Worm (Caenorhabditis elegans) whole organism, L1 larva: ENCODE data around the gene F49C12.7.

Source experiments
- C04F5.9 ChIP-seq: sonication (generic microtip); optimal IDR thresholded peaks from 2 replicates; lab custom pipeline; 2016; ENCODE audit warnings: missing genetic modification characterization, missing compliant biosample characterization
- C16A3.4 ChIP-seq: fragments of 150-350 bp; optimal IDR thresholded peaks from 2 replicates; lab custom pipeline; 2014; ENCODE audit warnings: missing biosample characterization, missing genetic modification characterization
- blmp-1 ChIP-seq: fragments of 150-350 bp; optimal IDR thresholded peaks from 2 replicates; lab custom pipeline; 2014; ENCODE audit warnings: missing biosample characterization, missing genetic modification characterization
- ceh-63 ChIP-seq: fragments of 200-800 bp; sonication (Bioruptor generic); optimal IDR thresholded peaks from 2 replicates; lab custom pipeline; 2018; ENCODE audit warnings: mild to moderate bottlenecking, missing genetic modification characterization, missing compliant biosample characterization
- ceh-82 ChIP-seq, 3 experiments: fragments of 150-350 bp in 1 of 3; sonication (generic microtip) in 2 of 3; optimal IDR thresholded peaks; 2 replicates each; lab custom pipeline; 2014 to 2017; ENCODE audit warnings: missing biosample characterization in 3 of 3, missing genetic modification characterization in 3 of 3
- dpl-1 ChIP-seq, 3 experiments: fragments of 150-350 bp in 2 of 3; sonication (generic microtip) in 1 of 3; optimal IDR thresholded peaks; 2 replicates each; lab custom pipeline; 2014 to 2017; ENCODE audit warnings: missing biosample characterization in 3 of 3, missing genetic modification characterization in 3 of 3, missing genetic modification reagents in 3 of 3
- dsc-1 ChIP-seq: sonication (generic microtip); optimal IDR thresholded peaks from 2 replicates; lab custom pipeline; 2016; ENCODE audit warnings: mild to moderate bottlenecking, missing genetic modification characterization, missing compliant biosample characterization
- efl-3 ChIP-seq: fragments of 200-800 bp; sonication (Bioruptor generic); optimal IDR thresholded peaks from 2 replicates; lab custom pipeline; 2018; ENCODE audit warnings: mild to moderate bottlenecking, missing genetic modification characterization, missing compliant biosample characterization
- egl-27 ChIP-seq, 2 experiments: fragments of 150-350 bp in 1 of 2; sonication (generic microtip); optimal IDR thresholded peaks; 3 replicates each; lab custom pipeline; 2017 to 2018; ENCODE audit warnings: missing biosample characterization in 2 of 2, missing genetic modification characterization in 2 of 2, missing genetic modification reagents in 2 of 2
- elt-2 ChIP-seq: sonication (generic microtip); optimal IDR thresholded peaks from 2 replicates; lab custom pipeline; 2016; ENCODE audit warnings: missing genetic modification characterization, mild to moderate bottlenecking, inconsistent platforms, missing compliant biosample characterization, missing genetic modification reagents
- elt-3 ChIP-seq, 6 experiments: fragments of 150-350 bp in 1 of 6; sonication (generic microtip); optimal IDR thresholded peaks; 2 replicates each; lab custom pipeline; 2017 to 2018; ENCODE audit warnings: missing biosample characterization in 6 of 6, missing genetic modification characterization in 6 of 6, inconsistent platforms in 1 of 6
- ets-5 ChIP-seq: fragments of 200-800 bp; sonication (Bioruptor generic); IDR thresholded peaks from 2 replicates; pipeline ENCODE4 v1.3.6; 2022; ENCODE audit warnings: missing genetic modification characterization, missing compliant biosample characterization
- grh-1 ChIP-seq: fragments of 200-800 bp; sonication (Bioruptor generic); IDR thresholded peaks from 2 replicates; pipeline ENCODE4 v1.3.6; 2022; ENCODE audit warnings: missing genetic modification reagents, missing genetic modification characterization, missing compliant biosample characterization
- hpl-2 ChIP-seq: fragments of 150-350 bp; optimal IDR thresholded peaks from 2 replicates; lab custom pipeline; 2014; ENCODE audit warnings: missing biosample characterization, missing genetic modification reagents, missing genetic modification characterization
- lin-13 ChIP-seq: fragments of 150-350 bp; optimal IDR thresholded peaks from 2 replicates; lab custom pipeline; 2014; ENCODE audit warnings: missing biosample characterization, missing genetic modification reagents, missing genetic modification characterization
- lin-15B ChIP-seq: fragments of 150-350 bp; sonication (generic microtip); optimal IDR thresholded peaks from 3 replicates; lab custom pipeline; 2014; ENCODE audit warnings: missing biosample characterization, missing genetic modification characterization
- lin-35 ChIP-seq, 2 experiments: fragments of 150-350 bp; optimal IDR thresholded peaks; 2 replicates each; lab custom pipeline; 2014; ENCODE audit warnings: missing biosample characterization in 2 of 2, missing genetic modification characterization in 2 of 2, missing genetic modification reagents in 2 of 2
- lir-3 ChIP-seq: sonication (generic microtip); optimal IDR thresholded peaks from 2 replicates; lab custom pipeline; 2016; ENCODE audit warnings: mild to moderate bottlenecking, missing genetic modification characterization, moderate library complexity, missing compliant biosample characterization; ENCODE audit not compliant: poor library complexity
- lsy-2 ChIP-seq, 2 experiments: fragments of 150-350 bp; optimal IDR thresholded peaks; 2 replicates each; lab custom pipeline; 2014; ENCODE audit warnings: missing biosample characterization in 2 of 2, missing genetic modification characterization in 2 of 2
- mab-9 ChIP-seq: fragments of 200-800 bp; sonication (Bioruptor generic); IDR thresholded peaks from 2 replicates; pipeline ENCODE4 v1.3.6; 2022; ENCODE audit warnings: missing genetic modification reagents, missing genetic modification characterization, missing compliant biosample characterization
- mep-1 ChIP-seq: fragments of 150-350 bp; optimal IDR thresholded peaks from 2 replicates; lab custom pipeline; 2014; ENCODE audit warnings: missing biosample characterization, missing genetic modification characterization
- nhr-11 ChIP-seq: fragments of 150-350 bp; optimal IDR thresholded peaks from 2 replicates; lab custom pipeline; 2014; ENCODE audit warnings: missing biosample characterization, missing genetic modification characterization
- nhr-12 ChIP-seq: sonication (generic microtip); optimal IDR thresholded peaks from 2 replicates; lab custom pipeline; 2017; ENCODE audit warnings: missing biosample characterization, missing genetic modification characterization
- nhr-19 ChIP-seq: fragments of 200-800 bp; sonication (Bioruptor generic); conservative IDR thresholded peaks from 2 replicates; pipeline ENCODE4 v1.3.6; 2022; ENCODE audit warnings: missing genetic modification characterization, missing compliant biosample characterization
- nhr-237 ChIP-seq: fragments of 150-350 bp; optimal IDR thresholded peaks from 2 replicates; lab custom pipeline; 2014; ENCODE audit warnings: missing biosample characterization, missing genetic modification characterization
- nhr-47 ChIP-seq: sonication (generic microtip); optimal IDR thresholded peaks from 2 replicates; lab custom pipeline; 2016; ENCODE audit warnings: mild to moderate bottlenecking, missing genetic modification characterization, moderate library complexity, missing compliant biosample characterization
- nhr-71 ChIP-seq: sonication (generic microtip); optimal IDR thresholded peaks from 2 replicates; lab custom pipeline; 2016; ENCODE audit warnings: mild to moderate bottlenecking, missing genetic modification characterization, moderate library complexity, missing compliant biosample characterization
- nhr-76 ChIP-seq: sonication (generic microtip); optimal IDR thresholded peaks from 2 replicates; lab custom pipeline; 2017; ENCODE audit warnings: missing biosample characterization, missing genetic modification characterization
- nhr-77 ChIP-seq: fragments of 150-350 bp; optimal IDR thresholded peaks from 2 replicates; lab custom pipeline; 2014; ENCODE audit warnings: missing biosample characterization, missing genetic modification characterization
- pag-3 ChIP-seq: sonication (generic microtip); optimal IDR thresholded peaks from 2 replicates; lab custom pipeline; 2017; ENCODE audit warnings: missing genetic modification characterization, mild to moderate bottlenecking, missing compliant biosample characterization, antibody characterized with exemption, borderline replicate concordance; ENCODE audit not compliant: insufficient read depth
- pax-3 ChIP-seq: fragments of 200-800 bp; sonication (Bioruptor generic); optimal IDR thresholded peaks from 2 replicates; lab custom pipeline; 2018; ENCODE audit warnings: mild to moderate bottlenecking, missing genetic modification characterization, moderate library complexity, missing compliant biosample characterization
- pqm-1 ChIP-seq: sonication (generic microtip); optimal IDR thresholded peaks from 3 replicates; lab custom pipeline; 2017; ENCODE audit warnings: missing biosample characterization, missing genetic modification characterization
- rnt-1 ChIP-seq: sonication (generic microtip); optimal IDR thresholded peaks from 2 replicates; lab custom pipeline; 2016; ENCODE audit warnings: mild to moderate bottlenecking, missing genetic modification characterization, moderate library complexity, missing compliant biosample characterization
- snpc-4 ChIP-seq: fragments of 150-350 bp; optimal IDR thresholded peaks from 2 replicates; lab custom pipeline; 2014; ENCODE audit warnings: missing biosample characterization, missing genetic modification characterization
- snu-23 ChIP-seq: sonication (generic microtip); optimal IDR thresholded peaks from 2 replicates; lab custom pipeline; 2016; ENCODE audit warnings: missing genetic modification characterization, missing compliant biosample characterization
- swsn-7 ChIP-seq: sonication (generic microtip); optimal IDR thresholded peaks from 2 replicates; lab custom pipeline; 2016; ENCODE audit warnings: missing genetic modification characterization, missing compliant biosample characterization
- tbx-2 ChIP-seq: sonication (generic microtip); optimal IDR thresholded peaks from 2 replicates; lab custom pipeline; 2016; ENCODE audit warnings: missing genetic modification characterization, missing compliant biosample characterization
- unc-130 ChIP-seq: fragments of 150-350 bp; optimal IDR thresholded peaks from 2 replicates; lab custom pipeline; 2017; ENCODE audit warnings: missing biosample characterization, missing genetic modification characterization, inconsistent platforms
- unc-86 ChIP-seq: sonication (generic microtip); optimal IDR thresholded peaks from 2 replicates; lab custom pipeline; 2016; ENCODE audit warnings: missing genetic modification characterization, missing compliant biosample characterization
- vab-15 ChIP-seq: sonication (generic microtip); optimal IDR thresholded peaks from 2 replicates; lab custom pipeline; 2017; ENCODE audit warnings: missing genotype, mild to moderate bottlenecking, missing genetic modification characterization, missing compliant biosample characterization
- xbp-1 ChIP-seq: sonication (generic microtip); optimal IDR thresholded peaks from 2 replicates; lab custom pipeline; 2016; ENCODE audit warnings: missing genetic modification characterization, missing compliant biosample characterization
- zip-4 ChIP-seq: fragments of 200-800 bp; sonication (Bioruptor generic); optimal IDR thresholded peaks from 2 replicates; lab custom pipeline; 2018; ENCODE audit warnings: mild to moderate bottlenecking, missing genetic modification characterization, moderate library complexity, missing compliant biosample characterization
- ztf-11 ChIP-seq, 2 experiments: sonication (generic microtip); optimal IDR thresholded peaks; 2 replicates each; lab custom pipeline; 2016 to 2017; ENCODE audit warnings: missing genetic modification characterization in 2 of 2, missing biosample characterization in 1 of 2, missing compliant biosample characterization in 1 of 2
- ztf-4 ChIP-seq: fragments of 150-350 bp; optimal IDR thresholded peaks from 2 replicates; lab custom pipeline; 2014; ENCODE audit warnings: missing biosample characterization, missing genetic modification characterization

Gene F49C12.7

ce11 chrIV:9339205-9339604 is 26.5 kb upstream of the F49C12.7 start, which contains the start of gene T20D3.6:
TSS of gene T20D3.6 (minus strand) at chrIV:9339305.
- TF ChIP-seq nhr-76 (tag; lab: Kevin White, UChicago) (no peak), elt-2 (tag; lab: Kevin White, UChicago) (no peak), mab-9 (GFP tag; lab: Robert Waterston, UW) (no peak), nhr-11 (tag; lab: Kevin White, UChicago) (no peak), swsn-7 (tag; lab: Kevin White, UChicago) (no peak), hpl-2 (GFP tag; lab: Kevin White, UChicago) (no peak), nhr-237 (tag; lab: Kevin White, UChicago) (no peak), xbp-1 (tag; lab: Kevin White, UChicago) (no peak), ets-5 (GFP tag; lab: Robert Waterston, UW) (no peak), snpc-4 (tag; lab: Kevin White, UChicago) (no peak), nhr-47 (tag; lab: Kevin White, UChicago) (no peak), pqm-1 (tag; lab: Kevin White, UChicago) (no peak), lin-13 (no peak), ztf-11 (tag; optimal IDR thresholded peaks at IDR 0.05; lab: Kevin White, UChicago) (no peak), efl-3 (GFP tag; lab: Kevin White, UChicago) (no peak), unc-130 (tag; lab: Kevin White, UChicago) (no peak)

- TF ChIP-seq lin-15B (tag; lab: Kevin White, UChicago) (no peak), rnt-1 (tag; lab: Kevin White, UChicago) (peak; percentile 13)
These were observed 23.9 kb upstream of the F49C12.7 start, which contains the start of gene T20D3.5 for ce11 chrIV:9336538-9337090. TSS of gene T20D3.5 (plus strand) at chrIV:9337040.

ce11 chrIV:9335552-9336251 is 23.0 kb upstream of the F49C12.7 start, which contains the start of the genes coa-4 and T20D3.14:
TSS of gene coa-4 (minus strand) at chrIV:9335602.
TSS of gene T20D3.14 (minus strand) at chrIV:9335909.
- TF ChIP-seq blmp-1 (peak; percentile 39), unc-86 (no peak), nhr-19 (no peak; the same call in none of the 2 replicates), elt-3 (tag; optimal IDR thresholded peaks at IDR 0.05; lab: Kevin White, UChicago) (peak in 1 of 6 experiments; percentile 43), lsy-2 (tag; optimal IDR thresholded peaks at IDR 0.05; lab: Kevin White, UChicago) (peak; percentile 53 to 58), tbx-2 (peak; percentile 43), nhr-11 (tag; lab: Kevin White, UChicago) (no peak), ceh-82 (tag; optimal IDR thresholded peaks at IDR 0.05; lab: Kevin White, UChicago) (peak in 2 of 3 experiments; percentile 6 to 26), mep-1 (tag; lab: Kevin White, UChicago) (peak; percentile 41), nhr-77 (peak; percentile 11), ztf-4 (tag; lab: Kevin White, UChicago) (no peak), egl-27 (tag; optimal IDR thresholded peaks at IDR 0.05; lab: Kevin White, UChicago) (no peak), vab-15 (tag; lab: Kevin White, UChicago) (no peak), nhr-12 (tag; lab: Kevin White, UChicago) (no peak), lir-3 (tag; lab: Kevin White, UChicago) (no peak), C04F5.9 (no peak), snu-23 (GFP tag; lab: Kevin White, UChicago) (peak; percentile 75), elt-2 (tag; lab: Kevin White, UChicago) (peak; percentile 17), pag-3 (tag; lab: Kevin White, UChicago) (no peak), lin-13 (no peak), C16A3.4 (tag; lab: Kevin White, UChicago) (peak; percentile 38), mab-9 (GFP tag; lab: Robert Waterston, UW) (no peak), nhr-71 (tag; lab: Kevin White, UChicago) (peak; percentile 71), swsn-7 (tag; lab: Kevin White, UChicago) (peak; percentile 39), xbp-1 (tag; lab: Kevin White, UChicago) (peak; percentile 48), nhr-76 (tag; lab: Kevin White, UChicago) (no peak), ztf-11 (tag; optimal IDR thresholded peaks at IDR 0.05; lab: Kevin White, UChicago) (no peak), dsc-1 (tag; lab: Kevin White, UChicago) (no peak), zip-4 (GFP tag; lab: Kevin White, UChicago) (no peak), pax-3 (tag; lab: Kevin White, UChicago) (no peak), nhr-47 (tag; lab: Kevin White, UChicago) (peak; percentile 43), lin-35 (GFP tag; optimal IDR thresholded peaks at IDR 0.05; lab: Kevin White, UChicago) (peak; percentile 41 to 64), dpl-1 (GFP tag; optimal IDR thresholded peaks at IDR 0.05; lab: Kevin White, UChicago) (peak in 2 of 3 experiments; percentile 17 to 48), ceh-63 (GFP tag; lab: Kevin White, UChicago) (no peak), grh-1 (GFP tag; lab: Robert Waterston, UW) (no peak), unc-130 (tag; lab: Kevin White, UChicago) (no peak)
